Fruit fly (Drosophila melanogaster): Measurements from ENCODE around the gene CG3277.
A peak's percentile ranks its signal among the peaks of the same experiment; 100 is the strongest.

Gene CG3277

DNA sequence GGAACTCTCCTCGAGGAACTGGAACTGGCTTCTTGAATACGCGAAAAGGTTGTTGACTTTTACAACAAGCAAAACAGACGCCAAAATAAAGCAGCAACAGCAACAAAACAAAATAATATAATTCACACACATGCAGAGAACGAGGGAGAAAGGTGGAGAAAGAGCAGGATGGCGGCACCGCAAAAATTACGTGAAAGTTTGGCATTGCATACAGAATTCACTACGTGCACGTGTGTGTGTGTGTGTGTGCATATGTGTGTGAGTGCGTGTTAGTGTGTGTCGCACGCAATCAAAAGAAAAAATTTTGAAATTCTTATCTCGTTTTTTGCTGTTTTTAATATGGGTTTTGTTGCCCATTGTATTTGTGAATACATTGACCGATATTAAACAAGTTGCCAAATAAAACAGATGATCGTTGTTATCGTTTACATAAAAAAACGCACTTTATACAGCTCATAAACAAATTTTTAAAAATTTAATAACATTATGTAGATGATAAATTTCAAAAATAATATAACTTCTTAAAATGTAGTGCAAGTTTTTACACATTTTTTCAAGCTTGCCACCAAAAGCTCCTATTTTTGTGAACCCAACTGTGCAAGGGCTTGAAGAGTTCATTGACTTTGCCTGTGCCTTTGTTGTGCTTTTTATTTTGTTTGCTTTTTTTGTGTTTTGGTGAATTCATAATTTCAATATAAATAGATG lies 37.5 kb downstream of the CG3277 start (continued):
- TF ChIP-seq Eip75B (GFP tag; optimal IDR thresholded peaks at IDR 0.05) (no peak), Gug (GFP tag; IDR thresholded peaks at IDR 0.05) (no peak), lz (GFP tag; optimal IDR thresholded peaks at IDR 0.05) (peak; percentile 75), CG6163 (GFP tag; IDR thresholded peaks at IDR 0.05) (peak; percentile 48; the same call in 1 of the 3 replicates), Met (GFP tag; optimal IDR thresholded peaks at IDR 0.05) (peak; percentile 89), esn (GFP tag; optimal IDR thresholded peaks at IDR 0.05) (peak; percentile 94), CG6276 (GFP tag; optimal IDR thresholded peaks at IDR 0.05) (peak; percentile 34), Sox15 (GFP tag; optimal IDR thresholded peaks at IDR 0.05) (no peak), CG16779 (tag; optimal IDR thresholded peaks at IDR 0.05) (no peak), CG15336 (GFP tag; IDR thresholded peaks at IDR 0.05) (peak; percentile 65; the same call in 1 of the 2 replicates), topi (GFP tag; optimal IDR thresholded peaks at IDR 0.05) (peak; percentile 71), CG32006 (GFP tag; optimal IDR thresholded peaks at IDR 0.05) (peak; percentile 49), Sox102F (GFP tag; optimal IDR thresholded peaks at IDR 0.05) (peak; percentile 88), achi (GFP tag; optimal IDR thresholded peaks at IDR 0.05) (peak; percentile 57), CG1621 (tag; optimal IDR thresholded peaks at IDR 0.05) (no peak)

DNA sequence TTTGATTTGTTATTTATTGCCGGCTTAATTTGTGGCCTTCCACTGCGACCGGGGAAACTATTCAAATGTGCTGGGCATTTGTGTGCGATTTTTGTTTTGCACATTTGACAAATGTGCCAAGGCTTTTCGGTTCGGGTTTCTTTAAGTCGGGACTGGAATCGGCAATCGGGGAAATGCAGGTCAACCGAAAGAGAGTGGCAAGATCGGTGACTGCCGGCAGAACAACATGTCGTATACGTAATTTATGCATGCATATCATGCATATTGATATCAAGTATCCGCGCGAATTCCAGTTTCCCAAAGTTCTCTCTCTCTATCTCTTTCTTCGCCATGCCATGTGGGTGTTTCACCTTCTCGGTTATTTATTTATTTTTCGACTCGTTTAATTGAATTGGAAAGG lies 38.5 kb downstream of the CG3277 start:
- TF ChIP-seq svp (GFP tag) (peak; percentile 60), Gug (GFP tag; IDR thresholded peaks at IDR 0.05) (no peak), CG6854 (GFP tag; optimal IDR thresholded peaks at IDR 0.05) (peak; percentile 1)

- TF ChIP-seq CG11902 (GFP tag; optimal IDR thresholded peaks at IDR 0.05) (peak; percentile 54), CG11294 (GFP tag; IDR thresholded peaks at IDR 0.05) (peak; percentile 41; the same call in 1 of the 2 replicates), net (GFP tag; optimal IDR thresholded peaks at IDR 0.05) (peak; percentile 75), eg (GFP tag; IDR thresholded peaks at IDR 0.05) (peak; percentile 82), topi (GFP tag; optimal IDR thresholded peaks at IDR 0.05) (peak; percentile 90), CG34406 (GFP tag; optimal IDR thresholded peaks at IDR 0.05) (peak; percentile 73), fd59A (GFP tag; optimal IDR thresholded peaks at IDR 0.05) (peak; percentile 58), CG15336 (GFP tag; IDR thresholded peaks at IDR 0.05) (peak; percentile 81), dsx (GFP tag; optimal IDR thresholded peaks at IDR 0.05; ENCODE audit: poor library complexity, severe bottlenecking) (peak; percentile 71), Sox102F (GFP tag; optimal IDR thresholded peaks at IDR 0.05) (peak; percentile 91), CG10631 (GFP tag; optimal IDR thresholded peaks at IDR 0.05) (peak; percentile 88), vri (GFP tag; optimal IDR thresholded peaks at IDR 0.05) (peak; percentile 89), CG31627 (GFP tag; optimal IDR thresholded peaks at IDR 0.05) (peak; percentile 91), CG6854 (GFP tag; optimal IDR thresholded peaks at IDR 0.05) (peak; percentile 32), Blimp-1 (GFP tag; optimal IDR thresholded peaks at IDR 0.05) (peak; percentile 98), achi (GFP tag; optimal IDR thresholded peaks at IDR 0.05) (peak; percentile 78), Eip75B (GFP tag; optimal IDR thresholded peaks at IDR 0.05) (peak; percentile 89), CG6808 (GFP tag; optimal IDR thresholded peaks at IDR 0.05) (peak; percentile 47), Hr39 (GFP tag; optimal IDR thresholded peaks at IDR 0.05) (peak; percentile 91), CG6792 (GFP tag; optimal IDR thresholded peaks at IDR 0.05) (peak; percentile 78), svp (GFP tag) (peak; percentile 96), Eip78C (GFP tag) (peak; percentile 97), cyc (GFP tag; optimal IDR thresholded peaks at IDR 0.05) (peak; percentile 91), pdm3 (GFP tag; optimal IDR thresholded peaks at IDR 0.05) (peak; percentile 84), CG6276 (GFP tag; optimal IDR thresholded peaks at IDR 0.05) (peak; percentile 50), CG8632 (GFP tag; optimal IDR thresholded peaks at IDR 0.05) (peak; percentile 69), lz (GFP tag; optimal IDR thresholded peaks at IDR 0.05) (peak; percentile 90), CG11762 (GFP tag; optimal IDR thresholded peaks at IDR 0.05; ENCODE audit: insufficient read depth) (peak; percentile 61), CG8119 (GFP tag; IDR thresholded peaks at IDR 0.05) (peak; percentile 83), Sox14 (GFP tag; optimal IDR thresholded peaks at IDR 0.05) (peak; percentile 92), OdsH (GFP tag; optimal IDR thresholded peaks at IDR 0.05) (peak; percentile 83), CG16779 (tag; optimal IDR thresholded peaks at IDR 0.05) (peak; percentile 55), acj6 (GFP tag; optimal IDR thresholded peaks at IDR 0.05) (peak; percentile 84), CG3032 (tag; optimal IDR thresholded peaks at IDR 0.05) (peak; percentile 73), CG3919 (GFP tag; optimal IDR thresholded peaks at IDR 0.05) (peak; percentile 88), CG10669 (GFP tag; optimal IDR thresholded peaks at IDR 0.05) (peak; percentile 75), salr (GFP tag; optimal IDR thresholded peaks at IDR 0.05) (peak; percentile 41 to 81)
Measured at dm6 chr2L:3345763-3346482, 42.0 kb downstream of the CG3277 start.
